Fruit fly (Drosophila melanogaster): ENCODE results near the gene O-fut2.

The O-fut2 gene

DNA sequence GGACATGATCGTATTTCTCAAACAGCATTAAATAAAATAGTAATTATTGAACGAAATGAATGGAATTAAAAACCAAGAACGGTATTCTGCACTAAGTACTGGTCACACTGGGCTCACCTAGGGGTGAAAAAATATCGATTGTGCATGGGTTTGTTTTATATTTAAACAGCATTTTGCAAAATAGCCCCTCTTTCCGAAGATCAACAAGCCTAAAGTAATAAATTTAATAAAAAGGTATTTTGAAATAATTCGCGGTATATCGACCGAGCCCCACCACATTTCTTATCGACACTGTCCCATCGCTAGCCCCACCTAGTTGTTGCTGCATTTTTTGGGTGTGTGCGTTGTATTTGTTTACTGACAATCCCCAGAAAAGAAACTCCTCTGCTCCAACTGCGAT lies 4.8 kb upstream of the O-fut2 start, which contains the start of gene pck (continued):
- TF ChIP-seq CG15269 (tag; optimal IDR thresholded peaks at IDR 0.05) (peak; percentile 35), Doc2 (GFP tag; IDR thresholded peaks at IDR 0.05) (no peak), CG16815 (GFP tag; optimal IDR thresholded peaks at IDR 0.05) (peak; percentile 19), ab (GFP tag; optimal IDR thresholded peaks at IDR 0.05) (peak; percentile 44), Lhr (GFP tag; optimal IDR thresholded peaks at IDR 0.05) (peak; percentile 42), Bdp1 (GFP tag; optimal IDR thresholded peaks at IDR 0.05) (peak; percentile 59), CG1024 (GFP tag; IDR thresholded peaks at IDR 0.05) (peak; percentile 56), zen2 (GFP tag; IDR thresholded peaks at IDR 0.05; ENCODE audit: partially characterized antibody) (no peak; the same call in 2 of the 3 replicates), CrebB (tag; optimal IDR thresholded peaks at IDR 0.05) (no peak), sug (tag; optimal IDR thresholded peaks at IDR 0.05) (peak; percentile 40), CG18476 (GFP tag; optimal IDR thresholded peaks at IDR 0.05) (peak; percentile 54), Tbp (GFP tag; optimal IDR thresholded peaks at IDR 0.05) (no peak), GATAe (GFP tag; conservative IDR thresholded peaks at IDR 0.05) (no peak), cad (GFP tag; optimal IDR thresholded peaks at IDR 0.05) (no peak), CG6272 (GFP tag; IDR thresholded peaks at IDR 0.05) (peak; percentile 30; the same call in 1 of the 2 replicates), Rx (GFP tag; IDR thresholded peaks at IDR 0.05) (peak; percentile 50; the same call in 1 of the 2 replicates), CG17612 (GFP tag; IDR thresholded peaks at IDR 0.05) (no peak), CG9609 (GFP tag; optimal IDR thresholded peaks at IDR 0.05) (peak; percentile 66), CG15696 (tag; optimal IDR thresholded peaks at IDR 0.05) (peak; percentile 59), sna (GFP tag; IDR thresholded peaks at IDR 0.05; ENCODE audit: partially characterized antibody) (peak; percentile 49; the same call in 1 of the 2 replicates), Mad (GFP tag; optimal IDR thresholded peaks at IDR 0.05) (peak; percentile 38), crol (GFP tag; IDR thresholded peaks at IDR 0.05) (no peak), shn (GFP tag; optimal IDR thresholded peaks at IDR 0.05) (peak; percentile 44), CG7357 (GFP tag; IDR thresholded peaks at IDR 0.05) (peak; percentile 20; the same call in 1 of the 3 replicates), cwo (GFP tag; optimal IDR thresholded peaks at IDR 0.05) (peak; percentile 39), pzg (GFP tag; optimal IDR thresholded peaks at IDR 0.05) (peak; percentile 58), vfl (GFP tag; optimal IDR thresholded peaks at IDR 0.05) (peak; percentile 72), CG34376 (GFP tag; optimal IDR thresholded peaks at IDR 0.05) (peak; percentile 11), Hmr (GFP tag; optimal IDR thresholded peaks at IDR 0.05) (peak; percentile 51), CG15514 (GFP tag; optimal IDR thresholded peaks at IDR 0.05) (peak; percentile 83), mam (GFP tag; optimal IDR thresholded peaks at IDR 0.05) (peak; percentile 68), CG18011 (GFP tag; optimal IDR thresholded peaks at IDR 0.05) (peak; percentile 56), dm (GFP tag; optimal IDR thresholded peaks at IDR 0.05) (peak; percentile 71), CG10959 (GFP tag; IDR thresholded peaks at IDR 0.05) (peak; percentile 62), CG30020 (tag; optimal IDR thresholded peaks at IDR 0.05) (peak; percentile 50), CG3838 (GFP tag; optimal IDR thresholded peaks at IDR 0.05) (no peak), Nf-YB (GFP tag; optimal IDR thresholded peaks at IDR 0.05) (peak; percentile 19), Med (GFP tag) (peak; percentile 93), Ets97D (GFP tag; optimal IDR thresholded peaks at IDR 0.05) (peak; percentile 45), CG4617 (GFP tag; optimal IDR thresholded peaks at IDR 0.05; ENCODE audit: borderline replicate concordance) (peak; percentile 81), wor (GFP tag; IDR thresholded peaks at IDR 0.05) (no peak), NC2α (GFP tag; optimal IDR thresholded peaks at IDR 0.05) (no peak), CG8944 (GFP tag; optimal IDR thresholded peaks at IDR 0.05) (peak; percentile 48), CG1603 (tag; optimal IDR thresholded peaks at IDR 0.05) (peak; percentile 83), CG10565 (GFP tag; optimal IDR thresholded peaks at IDR 0.05) (no peak), dpn (GFP tag; optimal IDR thresholded peaks at IDR 0.05) (peak; percentile 61 to 80), Gsc (GFP tag; IDR thresholded peaks at IDR 0.05) (no peak), CG12659 (GFP tag; optimal IDR thresholded peaks at IDR 0.05) (peak; percentile 67), CG12155 (GFP tag; optimal IDR thresholded peaks at IDR 0.05) (peak; percentile 69), CG33213 (GFP tag; optimal IDR thresholded peaks at IDR 0.05) (peak; percentile 52), Camta (GFP tag; optimal IDR thresholded peaks at IDR 0.05) (peak; percentile 69)
